Worm (Caenorhabditis elegans) whole organism, young adult: Measurements from ENCODE around the gene ZC412.5.

Experiments
- B0035.1 ChIP-seq: sonication (generic microtip); optimal IDR thresholded peaks from 2 replicates; lab custom pipeline; 2016; ENCODE audit warnings: missing genetic modification characterization, mild to moderate bottlenecking, missing compliant biosample characterization, missing genotype, missing genetic modification reagents
- C17E4.6 ChIP-seq: fragments of 200-800 bp; sonication (Bioruptor generic); IDR thresholded peaks from 2 replicates; pipeline ENCODE4 v1.3.6; 2022; ENCODE audit warnings: missing genetic modification reagents, missing genetic modification characterization, missing compliant biosample characterization
- F22D6.2 ChIP-seq: sonication (generic microtip); optimal IDR thresholded peaks from 2 replicates; lab custom pipeline; 2016; ENCODE audit warnings: mild to moderate bottlenecking, missing genetic modification characterization, missing compliant biosample characterization
- F23B12.7 ChIP-seq: sonication (generic microtip); optimal IDR thresholded peaks from 2 replicates; lab custom pipeline; 2017; ENCODE audit warnings: missing genetic modification characterization, mild to moderate bottlenecking, missing compliant biosample characterization, antibody characterized with exemption, moderate library complexity; ENCODE audit not compliant: insufficient read depth
- F37B4.10 ChIP-seq: fragments of 200-800 bp; sonication (Bioruptor generic); IDR thresholded peaks from 2 replicates; pipeline ENCODE4 v1.3.6; 2022; ENCODE audit warnings: missing genetic modification characterization, missing compliant biosample characterization
- F39B2.1 ChIP-seq: fragments of 200-800 bp; sonication (Bioruptor generic); IDR thresholded peaks from 2 replicates; pipeline ENCODE4 v1.3.6; 2022; ENCODE audit warnings: missing genetic modification reagents, missing genetic modification characterization, missing compliant biosample characterization
- F57C9.4 ChIP-seq: sonication (generic microtip); optimal IDR thresholded peaks from 2 replicates; lab custom pipeline; 2017; ENCODE audit warnings: mild to moderate bottlenecking, missing genetic modification characterization, missing compliant biosample characterization
- K11D2.4 ChIP-seq: fragments of 200-800 bp; sonication (Bioruptor generic); IDR thresholded peaks from 2 replicates; pipeline ENCODE4 v1.3.6; 2022; ENCODE audit warnings: missing genetic modification reagents, missing genetic modification characterization, missing compliant biosample characterization
- K12H6.12 ChIP-seq: fragments of 200-800 bp; sonication (Bioruptor generic); optimal IDR thresholded peaks from 2 replicates; lab custom pipeline; 2018; ENCODE audit warnings: mild to moderate bottlenecking, missing genetic modification characterization, missing compliant biosample characterization
- T26A5.8 ChIP-seq: sonication (generic microtip); optimal IDR thresholded peaks from 2 replicates; lab custom pipeline; 2016; ENCODE audit warnings: missing genetic modification characterization, missing compliant biosample characterization
- Y56A3A.18 ChIP-seq: fragments of 200-800 bp; sonication (Bioruptor generic); IDR thresholded peaks from 2 replicates; pipeline ENCODE4 v1.3.6; 2022; ENCODE audit warnings: missing genetic modification reagents, missing genetic modification characterization, missing compliant biosample characterization
- Y67H2A.10 ChIP-seq: fragments of 200-800 bp; sonication (Bioruptor generic); conservative IDR thresholded peaks from 2 replicates; pipeline ENCODE4 v1.3.6; 2022; ENCODE audit warnings: missing genetic modification reagents, missing genetic modification characterization, missing compliant biosample characterization
- aptf-3 ChIP-seq: fragments of 200-800 bp; sonication (Bioruptor generic); IDR thresholded peaks from 2 replicates; pipeline ENCODE4 v1.3.6; 2022; ENCODE audit warnings: missing genetic modification characterization, missing compliant biosample characterization
- attf-6 ChIP-seq: fragments of 200-800 bp; sonication (Bioruptor generic); IDR thresholded peaks from 2 replicates; pipeline ENCODE4 v1.3.6; 2022; ENCODE audit warnings: missing genetic modification reagents, missing genetic modification characterization, missing compliant biosample characterization
- ceh-100 ChIP-seq: fragments of 200-800 bp; sonication (Bioruptor generic); IDR thresholded peaks from 2 replicates; pipeline ENCODE4 v1.3.6; 2022; ENCODE audit warnings: missing genetic modification reagents, missing genetic modification characterization, missing compliant biosample characterization
- ceh-27 ChIP-seq: fragments of 200-800 bp; sonication (Bioruptor generic); optimal IDR thresholded peaks from 2 replicates; lab custom pipeline; 2018; ENCODE audit warnings: mild to moderate bottlenecking, missing genetic modification characterization, moderate library complexity, missing compliant biosample characterization
- ceh-40 ChIP-seq: fragments of 200-800 bp; sonication (Bioruptor generic); IDR thresholded peaks from 2 replicates; pipeline ENCODE4 v1.3.6; 2022; ENCODE audit warnings: missing genetic modification characterization, missing compliant biosample characterization
- ceh-58 ChIP-seq: fragments of 200-800 bp; sonication (Bioruptor generic); IDR thresholded peaks from 2 replicates; pipeline ENCODE4 v1.3.6; 2022; ENCODE audit warnings: missing genetic modification characterization, missing compliant biosample characterization
- ceh-79 ChIP-seq: sonication (generic microtip); optimal IDR thresholded peaks from 2 replicates; lab custom pipeline; 2017; ENCODE audit warnings: mild to moderate bottlenecking, missing genetic modification characterization, missing compliant biosample characterization
- ceh-91 ChIP-seq: fragments of 200-800 bp; sonication (Bioruptor generic); IDR thresholded peaks from 2 replicates; pipeline ENCODE4 v1.3.6; 2022; ENCODE audit warnings: missing genetic modification reagents, missing genetic modification characterization, missing compliant biosample characterization
- die-1 ChIP-seq: sonication (generic microtip); optimal IDR thresholded peaks from 2 replicates; lab custom pipeline; 2016; ENCODE audit warnings: missing genotype, mild to moderate bottlenecking, missing genetic modification characterization, missing compliant biosample characterization
- dpff-1 ChIP-seq: sonication (generic microtip); optimal IDR thresholded peaks from 2 replicates; lab custom pipeline; 2017; ENCODE audit warnings: mild to moderate bottlenecking, missing genetic modification characterization, missing compliant biosample characterization
- dpl-1 ChIP-seq: fragments of 150-350 bp; optimal IDR thresholded peaks from 2 replicates; lab custom pipeline; 2014; ENCODE audit warnings: missing biosample characterization, missing genetic modification reagents, missing genetic modification characterization
- egrh-3 ChIP-seq: fragments of 200-800 bp; sonication (Bioruptor generic); IDR thresholded peaks from 2 replicates; pipeline ENCODE4 v1.3.6; 2022; ENCODE audit warnings: missing genetic modification reagents, missing genetic modification characterization, missing compliant biosample characterization
- ets-4 ChIP-seq: fragments of 200-800 bp; sonication (Bioruptor generic); optimal IDR thresholded peaks from 2 replicates; lab custom pipeline; 2018; ENCODE audit warnings: mild to moderate bottlenecking, missing genetic modification characterization, missing compliant biosample characterization
- gei-17 ChIP-seq: fragments of 200-800 bp; sonication (Bioruptor generic); optimal IDR thresholded peaks from 2 replicates; lab custom pipeline; 2018; ENCODE audit warnings: mild to moderate bottlenecking, missing genetic modification characterization, missing compliant biosample characterization
- hlh-26 ChIP-seq: fragments of 200-800 bp; sonication (Bioruptor generic); conservative IDR thresholded peaks from 2 replicates; pipeline ENCODE4 v1.3.6; 2022; ENCODE audit warnings: missing genetic modification reagents, missing genetic modification characterization, missing compliant biosample characterization
- hsf-1 ChIP-seq: fragments of 200-800 bp; sonication (Bioruptor generic); IDR thresholded peaks from 2 replicates; pipeline ENCODE4 v1.3.6; 2022; ENCODE audit warnings: missing genetic modification reagents, missing genetic modification characterization, missing compliant biosample characterization
- let-607 ChIP-seq, 2 experiments: fragments of 200-800 bp in 1 of 2; sonication (Bioruptor generic) in 1 of 2; sonication (generic microtip) in 1 of 2; optimal IDR thresholded peaks; 2 replicates each; lab custom pipeline; 2016 to 2018; ENCODE audit warnings: mild to moderate bottlenecking in 2 of 2, missing compliant biosample characterization in 2 of 2, missing genetic modification characterization in 2 of 2, moderate library complexity in 2 of 2, missing genotype in 1 of 2
- lin-35 ChIP-seq, 3 experiments: fragments of 150-350 bp in 2 of 3; sonication (generic microtip) in 1 of 3; optimal IDR thresholded peaks; 2 replicates each; lab custom pipeline; 2014 to 2018; ENCODE audit warnings: missing biosample characterization in 3 of 3, missing genetic modification characterization in 3 of 3, missing genetic modification reagents in 3 of 3
- lin-40 ChIP-seq: sonication (generic microtip); optimal IDR thresholded peaks from 2 replicates; lab custom pipeline; 2016; ENCODE audit warnings: missing genetic modification characterization, mild to moderate bottlenecking, missing compliant biosample characterization, missing genotype, missing genetic modification reagents
- lsy-27 ChIP-seq: sonication (generic microtip); optimal IDR thresholded peaks from 2 replicates; lab custom pipeline; 2017; ENCODE audit warnings: missing genetic modification characterization, mild to moderate bottlenecking, missing compliant biosample characterization, antibody characterized with exemption, missing genotype, borderline replicate concordance; ENCODE audit not compliant: insufficient read depth
- madf-10 ChIP-seq: sonication (generic microtip); optimal IDR thresholded peaks from 2 replicates; lab custom pipeline; 2016; ENCODE audit warnings: mild to moderate bottlenecking, missing genetic modification characterization, missing compliant biosample characterization
- madf-6 ChIP-seq: fragments of 200-800 bp; sonication (Bioruptor generic); IDR thresholded peaks from 2 replicates; pipeline ENCODE4 v1.3.6; 2022; ENCODE audit warnings: missing genetic modification reagents, missing genetic modification characterization, missing compliant biosample characterization
- mcd-1 ChIP-seq: fragments of 200-800 bp; sonication (Bioruptor generic); IDR thresholded peaks from 2 replicates; pipeline ENCODE4 v1.3.6; 2022; ENCODE audit warnings: missing genetic modification reagents, missing genetic modification characterization, missing compliant biosample characterization
- mes-4 ChIP-seq: sonication (generic microtip); optimal IDR thresholded peaks from 2 replicates; lab custom pipeline; 2016; ENCODE audit warnings: missing genotype, missing genetic modification characterization, missing compliant biosample characterization
- nfya-2 ChIP-seq: fragments of 200-800 bp; sonication (Bioruptor generic); IDR thresholded peaks from 2 replicates; pipeline ENCODE4 v1.3.6; 2022; ENCODE audit warnings: missing genetic modification reagents, missing genetic modification characterization, missing compliant biosample characterization
- nfyb-1 ChIP-seq: fragments of 200-800 bp; sonication (Bioruptor generic); IDR thresholded peaks from 2 replicates; pipeline ENCODE4 v1.3.6; 2022; ENCODE audit warnings: missing genetic modification reagents, missing genetic modification characterization, missing compliant biosample characterization
- nhr-120 ChIP-seq: fragments of 200-800 bp; sonication (Bioruptor generic); IDR thresholded peaks from 2 replicates; pipeline ENCODE4 v1.3.6; 2022; ENCODE audit warnings: missing genetic modification characterization, missing compliant biosample characterization
- nhr-27 ChIP-seq: fragments of 200-800 bp; sonication (Bioruptor generic); optimal IDR thresholded peaks from 2 replicates; lab custom pipeline; 2018; ENCODE audit warnings: mild to moderate bottlenecking, missing genetic modification characterization, moderate library complexity, missing compliant biosample characterization
- nhr-90 ChIP-seq: sonication (generic microtip); optimal IDR thresholded peaks from 2 replicates; lab custom pipeline; 2016; ENCODE audit warnings: missing genotype, mild to moderate bottlenecking, missing genetic modification characterization, missing compliant biosample characterization
- snpc-1.1 ChIP-seq: sonication (generic microtip); optimal IDR thresholded peaks from 2 replicates; lab custom pipeline; 2017; ENCODE audit warnings: missing genetic modification characterization, mild to moderate bottlenecking, missing compliant biosample characterization, antibody characterized with exemption, moderate library complexity, missing genotype, missing genetic modification reagents; ENCODE audit not compliant: insufficient read depth
- snpc-3.4 ChIP-seq: sonication (generic microtip); optimal IDR thresholded peaks from 2 replicates; lab custom pipeline; 2017; ENCODE audit warnings: missing genetic modification characterization, mild to moderate bottlenecking, missing compliant biosample characterization, antibody characterized with exemption, moderate library complexity, missing genotype, missing genetic modification reagents
- tlf-1 ChIP-seq: fragments of 200-800 bp; sonication (Bioruptor generic); optimal IDR thresholded peaks from 2 replicates; lab custom pipeline; 2018; ENCODE audit warnings: mild to moderate bottlenecking, missing genetic modification characterization, missing compliant biosample characterization
- unc-130 ChIP-seq: sonication (generic microtip); optimal IDR thresholded peaks from 2 replicates; lab custom pipeline; 2016; ENCODE audit warnings: missing genetic modification reagents, missing genetic modification characterization, missing compliant biosample characterization
- xnd-1 ChIP-seq: sonication (generic microtip); optimal IDR thresholded peaks from 2 replicates; lab custom pipeline; 2016; ENCODE audit warnings: missing genotype, missing genetic modification reagents, missing genetic modification characterization, missing compliant biosample characterization
- ztf-25 ChIP-seq: fragments of 200-800 bp; sonication (Bioruptor generic); IDR thresholded peaks from 2 replicates; pipeline ENCODE4 v1.3.6; 2022; ENCODE audit warnings: missing genetic modification reagents, missing genetic modification characterization, missing compliant biosample characterization
- ztf-28 ChIP-seq: fragments of 200-800 bp; sonication (Bioruptor generic); IDR thresholded peaks from 2 replicates; pipeline ENCODE4 v1.3.6; 2022; ENCODE audit warnings: missing genetic modification reagents, missing genetic modification characterization, missing compliant biosample characterization
- ztf-6 ChIP-seq: fragments of 200-800 bp; sonication (Bioruptor generic); IDR thresholded peaks from 2 replicates; pipeline ENCODE4 v1.3.6; 2022; ENCODE audit warnings: missing genetic modification reagents, missing genetic modification characterization, missing compliant biosample characterization

Gene ZC412.5

DNA sequence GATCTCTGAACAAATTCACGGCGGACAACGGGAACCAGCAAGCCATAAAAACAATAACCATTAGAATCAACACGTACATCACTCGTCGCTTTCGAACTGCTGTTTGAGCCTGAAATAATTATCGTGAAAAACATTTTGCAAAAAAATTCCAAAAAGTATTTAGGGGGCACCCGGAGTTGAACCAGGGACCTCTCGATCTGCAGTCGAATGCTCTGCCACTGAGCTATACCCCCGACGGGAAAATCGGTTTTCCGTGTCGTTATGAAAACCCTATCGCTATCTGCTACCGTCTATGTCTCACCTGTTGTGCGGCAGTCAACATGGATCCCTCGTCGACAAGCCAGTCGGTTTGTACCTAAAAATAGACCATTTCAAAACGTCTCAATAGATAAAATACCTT lies 19.6 kb downstream of the ZC412.5 start (continued):
- TF ChIP-seq gei-17 = no peak
- no peak for TF ChIP-seq F37B4.10 (GFP tag; lab: Robert Waterston, UW)
- TF ChIP-seq ceh-58 (GFP tag; lab: Robert Waterston, UW) = 0 out of 2 replicates have a peak, but pooled peaks have one; percentile 57
- no peak for TF ChIP-seq F22D6.2
- no peak for TF ChIP-seq lin-40 (tag; lab: Kevin White, UChicago)
- TF ChIP-seq ceh-40 (GFP tag; lab: Robert Waterston, UW) = no peak
- TF ChIP-seq ceh-100 (GFP tag; lab: Robert Waterston, UW) = no peak
- no peak; the same call in 1 of the 2 replicates for TF ChIP-seq egrh-3 (GFP tag; lab: Robert Waterston, UW)
- TF ChIP-seq K12H6.12 = no peak
- TF ChIP-seq ztf-6 = no peak
- TF ChIP-seq aptf-3 (GFP tag; lab: Robert Waterston, UW) = no peak
- TF ChIP-seq C17E4.6 (GFP tag; lab: Robert Waterston, UW) = no peak
- peak; percentile 73 for TF ChIP-seq die-1
- no peak for TF ChIP-seq B0035.1 (tag; lab: Kevin White, UChicago)
- TF ChIP-seq tlf-1 (GFP tag; lab: Kevin White, UChicago) = no peak
- TF ChIP-seq unc-130 (GFP tag; lab: Kevin White, UChicago) = no peak
- TF ChIP-seq madf-10 (tag; lab: Kevin White, UChicago) = no peak
- TF ChIP-seq F23B12.7 (tag; lab: Kevin White, UChicago) = no peak
- no peak for TF ChIP-seq ztf-28 (GFP tag; lab: Robert Waterston, UW)
- TF ChIP-seq ceh-91 (GFP tag; lab: Robert Waterston, UW) = no peak
- TF ChIP-seq snpc-1.1 (tag; lab: Kevin White, UChicago) = peak; percentile 88
- TF ChIP-seq lin-35 (GFP tag; optimal IDR thresholded peaks at IDR 0.05; lab: Kevin White, UChicago) = no peak
- peak; percentile 3 for TF ChIP-seq ceh-27 (GFP tag; lab: Kevin White, UChicago)
- TF ChIP-seq F57C9.4 = no peak
- TF ChIP-seq madf-6 = no peak; the same call in 1 of the 2 replicates
- TF ChIP-seq nfya-2 = no peak
- TF ChIP-seq Y56A3A.18 (GFP tag; lab: Robert Waterston, UW) = 0 out of 2 replicates have a peak, but pooled peaks have one; percentile 68
- TF ChIP-seq snpc-3.4 = peak; percentile 79
- peak; percentile 44 for TF ChIP-seq nhr-27 (tag; lab: Kevin White, UChicago)
- TF ChIP-seq xnd-1 (tag; lab: Kevin White, UChicago) = no peak
- TF ChIP-seq dpff-1 (tag; lab: Kevin White, UChicago) = no peak
- TF ChIP-seq lsy-27 (tag; lab: Kevin White, UChicago) = no peak
- peak; percentile 38; the same call in 1 of the 2 replicates for TF ChIP-seq nfyb-1 (GFP tag; lab: Robert Waterston, UW)
- no peak for TF ChIP-seq hlh-26 (GFP tag; lab: Robert Waterston, UW)
- TF ChIP-seq mcd-1 = no peak; the same call in 1 of the 2 replicates
- TF ChIP-seq mes-4 = peak; percentile 23
- TF ChIP-seq ztf-25 (GFP tag; lab: Robert Waterston, UW) = 0 out of 2 replicates have a peak, but pooled peaks have one; percentile 54
- no peak for TF ChIP-seq attf-6 (GFP tag; lab: Robert Waterston, UW)
- no peak for TF ChIP-seq ceh-79
- no peak for TF ChIP-seq K11D2.4 (GFP tag; lab: Robert Waterston, UW)
- TF ChIP-seq Y67H2A.10 (GFP tag; lab: Robert Waterston, UW) = no peak
- no peak for TF ChIP-seq nhr-120
- TF ChIP-seq let-607 (tag; optimal IDR thresholded peaks at IDR 0.05; lab: Kevin White, UChicago) = no peak
- TF ChIP-seq F39B2.1 = 0 out of 2 replicates have a peak, but pooled peaks have one; percentile 46
- TF ChIP-seq dpl-1 (GFP tag; lab: Kevin White, UChicago) = no peak
- TF ChIP-seq ets-4 (GFP tag; lab: Kevin White, UChicago) = no peak
- no peak for TF ChIP-seq T26A5.8 (tag; lab: Kevin White, UChicago)
- peak; percentile 67 for TF ChIP-seq nhr-90 (tag; lab: Kevin White, UChicago)
- no peak for TF ChIP-seq hsf-1
